Worm (Caenorhabditis elegans): ENCODE data around the gene sor-3.

ce11 chrX:397259-397658 lies 43.8 kb downstream of the sor-3 start, which contains the start of gene R04A9.6:
- TF ChIP-seq ama-1 (optimal IDR thresholded peaks at IDR 0.05) (no peak), lin-15B (tag; optimal IDR thresholded peaks at IDR 0.05) (no peak), unc-62 (GFP tag; optimal IDR thresholded peaks at IDR 0.05) (no peak), mdl-1 (tag; optimal IDR thresholded peaks at IDR 0.05) (no peak), nhr-12 (tag; optimal IDR thresholded peaks at IDR 0.05) (no peak), pqm-1 (tag; optimal IDR thresholded peaks at IDR 0.05) (no peak)

All from whole organism, L3 larva.